Worm (Caenorhabditis elegans): Measurements from ENCODE around the gene Y45F10B.3.
"Not testable (repeated sequence)": the region's sequence is repeated elsewhere in the genome, so short reads cannot be mapped to it uniquely, and the experiment has no call there.

Gene Y45F10B.3

DNA sequence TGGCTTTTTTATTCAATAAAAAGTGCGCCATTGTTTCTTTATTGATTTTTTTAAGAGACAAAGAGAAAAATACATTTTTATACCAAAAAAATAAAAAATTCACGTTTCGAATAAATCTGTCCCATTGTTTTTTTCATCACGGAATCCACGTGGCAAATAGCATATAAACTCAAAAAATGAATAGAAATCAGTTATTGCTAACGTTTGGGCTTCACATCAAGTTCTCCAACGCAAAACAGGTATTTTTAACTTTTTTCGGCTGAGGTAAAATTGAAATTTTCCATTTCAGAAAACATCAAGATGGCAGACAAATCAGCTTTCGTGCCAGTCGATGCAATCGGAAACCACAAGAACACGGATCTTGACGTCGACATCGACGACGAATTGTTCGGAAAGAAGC lies at the start of gene Y45F10B.3:
Gene Y45F10B.3, plus strand, starts transcription at position 301 of the 400 bp plus-strand sequence.
- no peak for TF ChIP-seq unc-62 (GFP tag; optimal IDR thresholded peaks at IDR 0.05)

DNA sequence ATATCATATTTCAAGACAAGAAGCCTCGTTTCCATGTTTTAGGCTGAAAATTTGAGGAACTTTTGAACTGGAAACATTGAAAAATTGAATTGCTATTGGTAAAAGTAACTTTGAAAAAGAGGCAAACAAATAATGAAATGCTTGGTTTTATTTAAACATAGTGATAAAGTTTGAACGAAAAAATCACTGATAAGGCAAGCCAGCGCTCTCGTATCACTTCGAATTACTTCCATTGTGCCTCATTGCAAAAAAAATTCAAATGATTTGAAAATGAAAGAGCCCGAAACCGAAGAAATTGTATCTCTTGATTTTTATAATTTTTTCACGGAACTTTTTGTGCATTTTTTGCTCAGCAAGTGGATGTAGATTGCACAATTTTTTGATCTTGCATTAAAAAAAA lies 45.3 kb upstream of the Y45F10B.3 start, which contains the start of gene F52G2.3:
Gene F52G2.3, minus strand, starts transcription at position 43 of the 400 bp plus-strand sequence.
- TF ChIP-seq unc-62 (GFP tag; optimal IDR thresholded peaks at IDR 0.05), result no peak

DNA sequence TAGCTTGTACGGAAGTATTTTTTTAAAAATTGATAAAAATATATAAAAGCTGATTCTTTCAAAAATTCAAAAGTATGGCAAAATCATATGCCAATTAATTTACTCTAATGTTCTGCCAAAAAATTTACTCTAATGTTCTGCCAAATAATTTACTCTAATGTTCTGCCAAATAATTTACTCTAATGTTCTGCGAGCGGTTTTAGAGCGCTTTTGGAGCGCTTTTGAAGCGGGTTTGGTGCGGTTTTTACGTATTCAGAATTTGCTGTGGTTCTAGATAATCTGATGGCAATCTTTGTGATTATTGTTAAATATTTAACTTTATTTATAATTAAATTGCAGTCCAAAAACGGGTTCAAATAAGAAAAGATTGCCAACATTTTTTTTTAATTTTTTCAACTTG lies 44.1 kb upstream of the Y45F10B.3 start:
- TF ChIP-seq unc-62 (GFP tag; optimal IDR thresholded peaks at IDR 0.05), result no peak

DNA sequence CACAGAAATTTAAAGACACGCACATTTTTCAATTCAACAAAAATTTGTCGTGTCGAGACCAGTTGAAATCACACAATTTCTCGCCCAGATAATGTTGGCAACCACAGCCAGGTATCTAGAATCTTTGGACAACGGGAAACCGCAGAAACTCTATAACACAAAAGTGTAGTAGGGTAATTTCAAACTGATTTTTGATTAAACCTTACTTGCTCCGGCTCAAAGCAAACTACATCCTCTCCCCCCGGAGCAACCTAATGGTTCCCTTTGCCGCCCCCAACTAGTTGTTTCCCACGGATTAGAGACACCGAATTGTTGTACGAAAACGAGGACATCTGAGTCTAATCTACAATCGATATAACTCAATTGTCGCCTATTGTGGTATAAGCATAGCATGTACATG lies 39.1 kb upstream of the Y45F10B.3 start:
- TF ChIP-seq unc-62 (GFP tag; optimal IDR thresholded peaks at IDR 0.05), result no peak

DNA sequence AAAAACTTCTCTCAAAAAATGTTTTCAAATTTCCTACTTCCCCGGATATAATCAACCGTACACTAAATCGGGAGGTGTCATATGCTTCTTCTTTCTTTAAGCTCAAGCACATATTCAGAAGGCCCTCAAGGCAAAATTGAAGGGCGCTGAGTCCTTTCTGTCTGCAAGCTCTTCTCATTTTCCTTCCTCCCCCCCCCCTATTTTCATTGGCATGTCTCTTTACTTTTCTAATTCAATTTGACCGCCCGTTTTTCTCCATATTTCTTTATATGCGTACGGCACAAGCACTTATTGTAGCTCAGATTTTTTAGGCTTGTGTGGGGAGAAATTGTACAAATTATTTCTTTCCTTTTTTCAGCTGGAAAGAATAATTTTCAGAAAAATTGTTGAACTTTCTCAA lies 37.9 kb upstream of the Y45F10B.3 start:
- TF ChIP-seq unc-62 (GFP tag; optimal IDR thresholded peaks at IDR 0.05), result no peak

DNA sequence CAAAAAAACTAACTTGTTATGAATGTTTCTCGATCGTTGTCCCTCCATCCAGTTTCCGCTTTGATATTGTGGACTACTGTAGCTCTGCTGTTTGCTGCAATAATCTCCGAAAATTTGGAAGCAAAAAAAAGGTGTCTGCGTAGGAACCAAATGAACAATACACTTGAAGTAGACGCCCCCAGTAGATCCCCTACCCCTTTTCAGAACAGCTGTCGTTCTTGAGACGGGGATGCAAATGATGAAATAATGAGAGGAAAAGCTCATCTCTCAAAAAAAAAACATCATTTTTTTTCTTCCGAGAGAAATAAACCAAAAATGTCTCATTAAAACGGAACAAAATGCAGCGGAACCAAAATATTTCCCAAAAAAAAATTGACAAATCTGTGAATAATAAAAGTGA lies 36.1 kb upstream of the Y45F10B.3 start:
- no peak for TF ChIP-seq unc-62 (GFP tag; optimal IDR thresholded peaks at IDR 0.05)

DNA sequence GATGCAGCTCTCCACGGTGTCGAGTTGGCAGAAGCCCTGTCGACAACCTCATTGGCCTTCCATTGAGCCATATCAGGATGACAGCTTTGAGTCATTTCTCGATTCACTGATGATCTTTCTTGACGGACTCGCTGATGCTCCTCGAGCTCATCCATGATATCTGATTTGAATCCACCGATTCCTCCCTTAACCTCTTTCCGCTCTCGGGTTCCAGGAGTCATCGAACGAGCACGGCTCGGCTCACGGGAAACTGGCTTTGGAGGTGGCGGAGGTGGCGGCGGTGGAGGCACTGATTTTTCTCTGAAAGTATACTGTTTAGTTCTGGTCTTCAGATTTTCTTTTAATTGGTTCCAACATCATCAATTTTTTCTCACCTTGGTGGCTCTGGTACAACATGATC lies 34.4 kb upstream of the Y45F10B.3 start:
- no peak for TF ChIP-seq unc-62 (GFP tag; optimal IDR thresholded peaks at IDR 0.05)

DNA sequence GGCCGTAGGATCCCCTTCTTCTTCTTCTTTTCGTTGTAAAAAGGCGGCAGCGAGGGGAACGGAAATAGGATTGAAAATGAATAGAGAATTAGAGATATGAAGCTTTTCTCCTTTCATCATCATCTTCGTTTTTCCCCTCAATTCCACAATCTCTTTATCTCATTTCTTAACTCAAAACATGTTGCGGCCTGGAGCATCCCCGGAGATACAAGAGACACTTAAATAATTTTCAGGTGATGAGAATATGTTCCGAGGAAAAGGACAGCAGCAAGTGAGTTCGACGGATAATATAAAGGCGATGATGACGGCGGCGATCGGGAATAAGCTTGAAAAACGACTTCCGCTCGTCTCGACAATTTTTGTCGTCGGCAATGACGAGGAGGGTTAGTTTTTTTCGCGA lies 31.8 kb upstream of the Y45F10B.3 start, which contains the start of the genes Y45F10B.13 and qui-1:
Gene Y45F10B.13, minus strand, starts transcription at position 101 of the 400 bp plus-strand sequence.
Gene qui-1, plus strand, starts transcription at position 233 of the 400 bp plus-strand sequence.
- no peak for TF ChIP-seq unc-62 (GFP tag; optimal IDR thresholded peaks at IDR 0.05)

DNA sequence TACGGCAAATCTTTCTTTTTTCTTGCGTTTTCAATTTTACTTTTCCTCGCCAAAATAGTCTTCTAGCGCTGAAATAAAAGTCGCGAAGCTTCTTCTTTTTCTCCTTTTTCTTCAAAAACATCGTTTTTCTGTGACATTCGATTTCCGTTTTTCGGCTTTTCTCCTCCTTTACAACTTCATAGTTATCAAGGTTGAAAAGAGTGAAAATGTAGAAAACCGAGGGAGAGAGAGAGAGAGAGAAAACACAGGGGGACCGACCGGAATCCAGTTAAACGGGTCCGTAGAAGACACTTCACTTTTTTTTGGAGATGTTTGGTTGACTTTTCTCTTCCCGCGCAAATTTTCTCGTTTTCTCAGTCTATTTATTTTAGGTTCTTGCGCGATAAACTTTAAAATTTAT lies 29.2 kb upstream of the Y45F10B.3 start:
- no peak for TF ChIP-seq unc-62 (GFP tag; optimal IDR thresholded peaks at IDR 0.05)

DNA sequence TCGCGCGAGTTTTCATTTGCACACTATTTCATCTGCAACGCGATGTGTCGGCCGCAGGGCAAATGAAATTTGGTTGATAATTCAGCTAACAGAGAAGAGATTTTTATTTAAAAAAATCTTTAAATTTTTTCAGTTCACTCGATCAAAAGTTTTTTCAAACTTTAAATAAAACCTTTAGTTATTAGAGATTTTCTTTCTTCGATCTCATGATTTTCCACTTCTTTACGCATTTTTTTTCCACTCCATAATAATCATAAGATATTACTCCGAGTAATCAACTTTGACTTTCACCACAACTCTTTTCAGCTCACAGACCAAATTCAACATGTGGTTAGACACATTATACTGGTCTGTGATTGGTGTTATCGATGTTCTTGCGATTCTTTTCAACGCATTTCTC lies 18.7 kb upstream of the Y45F10B.3 start, which contains the start of gene srd-10:
Gene srd-10, plus strand, starts transcription at position 301 of the 400 bp plus-strand sequence.
- TF ChIP-seq unc-62 (GFP tag; optimal IDR thresholded peaks at IDR 0.05), result no peak

DNA sequence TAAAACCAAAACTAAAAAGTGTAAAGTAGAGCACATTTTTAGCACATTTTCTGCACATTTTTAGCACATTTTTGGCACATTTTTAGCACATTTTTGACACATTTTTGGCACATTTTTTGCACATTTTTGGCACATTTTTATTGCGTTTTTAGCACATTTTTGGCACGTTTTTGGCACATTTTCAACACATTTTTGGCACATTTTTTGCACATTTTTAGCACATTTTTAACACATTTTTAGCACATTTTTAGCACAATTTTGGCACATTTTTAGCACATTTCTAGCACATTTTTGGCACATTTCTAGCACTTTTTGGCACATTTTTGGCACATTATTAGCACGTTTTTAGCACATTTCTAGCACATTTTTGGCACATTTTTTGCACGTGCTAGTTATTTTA lies 17.8 kb upstream of the Y45F10B.3 start:
- TF ChIP-seq unc-62 (GFP tag; optimal IDR thresholded peaks at IDR 0.05), result no peak

DNA sequence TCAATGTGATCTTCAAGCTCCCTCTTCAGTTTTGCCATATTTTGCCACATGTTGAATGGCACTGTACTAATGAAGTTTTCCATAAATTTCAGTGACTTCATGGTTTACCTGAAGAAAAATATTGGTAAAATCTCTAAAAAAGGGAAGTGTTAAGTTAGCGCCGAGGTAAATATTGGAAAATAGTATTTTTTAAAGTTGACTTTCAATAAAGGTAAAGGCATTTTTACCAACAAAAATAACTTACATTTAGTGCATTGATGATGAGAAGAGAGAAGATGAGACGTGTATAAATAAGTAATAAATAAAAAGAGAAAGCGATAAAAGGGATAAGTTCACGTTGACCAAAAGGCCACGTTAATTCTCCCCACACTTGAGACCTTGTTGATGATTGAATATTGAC lies 15.3 kb upstream of the Y45F10B.3 start, which contains the start of gene Y45F10B.8:
Gene Y45F10B.8, minus strand, starts transcription at position 101 of the 400 bp plus-strand sequence.
- not testable (repeated sequence) for TF ChIP-seq unc-62 (GFP tag; optimal IDR thresholded peaks at IDR 0.05)

DNA sequence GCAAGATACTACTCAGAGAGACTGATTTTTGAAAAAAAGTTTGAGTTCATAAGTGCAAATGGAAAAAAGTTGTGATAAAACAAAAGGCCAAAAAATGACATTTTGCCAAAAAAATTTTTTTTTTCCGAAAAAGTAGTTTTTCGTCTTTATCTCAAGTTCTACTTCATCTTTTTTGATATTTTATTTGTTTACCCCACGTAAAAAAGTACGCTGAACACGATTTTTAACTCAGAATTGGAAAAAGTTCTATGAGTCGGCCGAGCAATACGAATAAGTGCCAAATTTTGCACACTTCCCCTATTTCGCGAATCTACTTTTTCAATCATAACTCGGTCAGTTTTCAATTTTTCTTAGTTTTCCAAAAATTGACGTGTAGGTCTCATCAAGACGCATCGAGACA lies 14.5 kb upstream of the Y45F10B.3 start, which contains the start of gene sru-16:
Gene sru-16, plus strand, starts transcription at position 301 of the 400 bp plus-strand sequence.
- not testable (repeated sequence) for TF ChIP-seq unc-62 (GFP tag; optimal IDR thresholded peaks at IDR 0.05)

DNA sequence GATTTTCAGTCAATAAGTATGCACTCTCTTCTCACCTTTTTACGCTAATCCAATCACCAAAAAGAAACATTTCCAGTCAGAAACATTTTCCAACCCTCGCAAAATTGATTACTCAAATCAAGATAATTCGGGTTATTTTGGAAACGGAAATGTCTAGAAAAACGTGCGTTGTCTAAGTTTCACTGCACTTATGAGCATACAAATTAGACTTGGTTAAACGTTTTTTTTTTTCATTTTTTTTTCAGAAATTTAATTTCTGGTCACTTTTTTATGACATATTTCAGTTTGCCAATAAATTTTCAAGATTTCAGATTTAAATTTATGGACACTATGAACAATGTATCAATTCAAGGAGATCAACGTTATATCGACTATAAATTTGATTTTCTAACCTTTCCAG lies 10.5 kb upstream of the Y45F10B.3 start, which contains the start of gene sru-12:
Gene sru-12, plus strand, starts transcription at position 301 of the 400 bp plus-strand sequence.
- TF ChIP-seq unc-62 (GFP tag; optimal IDR thresholded peaks at IDR 0.05), result no peak

DNA sequence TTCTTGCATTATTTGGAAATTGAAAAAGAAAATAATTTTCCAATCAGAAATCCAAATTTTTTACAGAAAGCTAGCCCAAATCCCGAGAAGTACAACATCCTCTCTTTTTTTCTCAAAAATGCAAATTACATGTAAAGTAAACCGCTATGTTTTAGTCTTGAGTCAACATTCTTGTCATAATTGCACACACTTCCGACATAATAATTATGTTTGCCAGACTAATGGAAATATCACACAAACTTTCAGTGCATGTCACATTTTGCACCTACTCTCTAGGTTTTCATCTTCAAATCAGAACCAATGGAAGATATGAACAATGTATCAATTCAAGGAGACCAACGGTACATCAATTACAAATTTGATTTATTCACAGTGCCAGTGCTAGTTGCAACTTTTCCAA lies 8.8 kb upstream of the Y45F10B.3 start, which contains the start of gene sru-11:
Gene sru-11, plus strand, starts transcription at position 301 of the 400 bp plus-strand sequence.
- TF ChIP-seq unc-62 (GFP tag; optimal IDR thresholded peaks at IDR 0.05), result no peak

DNA sequence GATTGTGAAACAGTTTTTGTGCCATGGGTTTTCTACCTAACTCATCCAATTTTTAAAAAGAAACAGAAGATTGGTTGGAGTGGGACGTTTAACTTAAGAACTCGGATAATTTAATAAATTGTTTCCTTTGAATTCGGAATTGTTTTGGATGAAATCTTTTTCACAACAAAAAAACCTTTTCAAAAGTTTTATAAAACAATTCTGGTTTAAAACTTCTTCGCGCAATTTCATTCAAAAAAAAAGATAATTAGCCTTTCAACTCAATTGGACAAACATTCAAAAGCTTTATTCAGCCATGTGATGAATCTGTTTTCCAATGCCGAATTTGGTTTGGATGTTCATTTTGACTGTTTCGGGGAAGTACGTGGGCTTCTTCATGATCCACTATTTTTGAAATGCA lies 6.3 kb upstream of the Y45F10B.3 start, which contains the start of gene Y45F10B.12:
Gene Y45F10B.12, plus strand, starts transcription at position 301 of the 400 bp plus-strand sequence.
- TF ChIP-seq unc-62 (GFP tag; optimal IDR thresholded peaks at IDR 0.05), result no peak

DNA sequence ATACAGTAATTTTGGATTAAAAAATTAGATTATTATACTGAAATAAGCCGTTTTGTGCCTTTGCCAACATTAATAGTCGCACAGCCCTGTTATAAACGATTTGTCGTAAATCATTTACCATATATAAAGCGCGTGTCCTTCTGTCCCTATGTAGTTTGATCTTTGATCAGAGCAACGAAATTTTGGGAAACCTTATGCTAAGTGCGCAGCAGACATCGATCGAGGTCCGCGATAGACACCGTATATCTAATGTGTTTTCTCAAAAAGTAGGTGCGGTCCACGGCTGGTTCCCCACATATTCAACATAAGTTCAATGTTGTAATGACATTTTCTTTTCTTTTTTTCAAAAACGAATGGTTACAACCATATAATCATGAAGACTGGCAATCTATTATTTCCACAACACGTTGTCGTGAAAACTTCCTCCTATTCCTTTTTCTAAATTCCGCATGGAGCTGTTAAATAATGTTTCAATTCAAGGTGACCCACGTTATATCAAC lies 4.9 kb upstream of the Y45F10B.3 start, which contains the start of gene sru-9:
Gene sru-9, plus strand, starts transcription at position 450 of the 500 bp plus-strand sequence.
- TF ChIP-seq unc-62 (GFP tag; optimal IDR thresholded peaks at IDR 0.05), result not testable (repeated sequence)
